Worm (Caenorhabditis elegans): ENCODE results near the gene Y71H2B.2.

Y71H2B.2 gene

ce11 chrIII:2596984-2597454 lies 26.0 kb upstream of the Y71H2B.2 start, which contains the start of gene apb-1 (continued):
- no peak for TF ChIP-seq let-526 (GFP tag; IDR thresholded peaks at IDR 0.05)
- TF ChIP-seq C06A6.2 (GFP tag; conservative IDR thresholded peaks at IDR 0.05) = peak; percentile 83
- no peak; the same call in 1 of the 2 replicates for TF ChIP-seq ekl-4 (GFP tag; IDR thresholded peaks at IDR 0.05)
- peak; percentile 78 for TF ChIP-seq gei-17 (GFP tag; optimal IDR thresholded peaks at IDR 0.05)
- peak; percentile 83 for TF ChIP-seq athp-1 (tag; optimal IDR thresholded peaks at IDR 0.05)
- no peak for TF ChIP-seq mxl-1 (tag; optimal IDR thresholded peaks at IDR 0.05)
- no peak for TF ChIP-seq sdz-38 (tag; optimal IDR thresholded peaks at IDR 0.05)
- no peak for TF ChIP-seq F37B4.10 (GFP tag; IDR thresholded peaks at IDR 0.05)
- TF ChIP-seq snpc-1.3 (tag; optimal IDR thresholded peaks at IDR 0.05; ENCODE audit: insufficient read depth) = peak; percentile 63
- peak; percentile 75 for TF ChIP-seq F23B12.7 (tag; optimal IDR thresholded peaks at IDR 0.05; ENCODE audit: insufficient read depth)
- peak; percentile 84 for TF ChIP-seq ztf-26 (tag; optimal IDR thresholded peaks at IDR 0.05)
- TF ChIP-seq ztf-3 (GFP tag; optimal IDR thresholded peaks at IDR 0.05) = no peak
- peak; percentile 61 for TF ChIP-seq tbp1 (GFP tag; optimal IDR thresholded peaks at IDR 0.05)
- peak; percentile 62 for TF ChIP-seq madf-10 (tag; optimal IDR thresholded peaks at IDR 0.05)
- peak; percentile 50 for TF ChIP-seq efl-1 (GFP tag; optimal IDR thresholded peaks at IDR 0.05)
- peak; percentile 56; the same call in 1 of the 2 replicates for TF ChIP-seq lir-1 (GFP tag; conservative IDR thresholded peaks at IDR 0.05)
- TF ChIP-seq snpc-3.4 (tag; optimal IDR thresholded peaks at IDR 0.05) = peak; percentile 86
- no peak for TF ChIP-seq lin-26 (GFP tag; IDR thresholded peaks at IDR 0.05)
- TF ChIP-seq F49E8.2 (tag; optimal IDR thresholded peaks at IDR 0.05; ENCODE audit: insufficient read depth) = no peak
- TF ChIP-seq pbrm-1 (GFP tag; IDR thresholded peaks at IDR 0.05) = peak; percentile 82
- peak; percentile 61 for TF ChIP-seq hmg-1.2 (GFP tag; IDR thresholded peaks at IDR 0.05)
- TF ChIP-seq C17E4.6 (GFP tag; IDR thresholded peaks at IDR 0.05) = peak; percentile 17; the same call in 1 of the 2 replicates
- TF ChIP-seq nhr-80 (tag; optimal IDR thresholded peaks at IDR 0.05) = peak; percentile 25
- TF ChIP-seq ama-1 (optimal IDR thresholded peaks at IDR 0.05) = peak; percentile 20
- peak in 1 of 2 experiments; percentile 58 for TF ChIP-seq ama-1 (GFP tag; optimal IDR thresholded peaks at IDR 0.05)
- TF ChIP-seq lsl-1 (GFP tag; optimal IDR thresholded peaks at IDR 0.05) = peak; percentile 79
- peak; percentile 91 for TF ChIP-seq attf-5 (GFP tag; optimal IDR thresholded peaks at IDR 0.05)
- TF ChIP-seq Y53G8AR.9 (GFP tag; conservative IDR thresholded peaks at IDR 0.05) = peak; percentile 94
- peak; percentile 93 for TF ChIP-seq nfyb-1 (GFP tag; IDR thresholded peaks at IDR 0.05)
- TF ChIP-seq dpl-1 (GFP tag; optimal IDR thresholded peaks at IDR 0.05) = peak; percentile 28
- no peak for TF ChIP-seq chd-7 (tag; optimal IDR thresholded peaks at IDR 0.05)
- peak; percentile 69 for TF ChIP-seq ceh-100 (GFP tag; IDR thresholded peaks at IDR 0.05)
- TF ChIP-seq tlf-1 (GFP tag; optimal IDR thresholded peaks at IDR 0.05) = peak; percentile 79
- TF ChIP-seq D2030.7 (GFP tag; IDR thresholded peaks at IDR 0.05) = peak; percentile 69
- TF ChIP-seq lin-40 (tag; optimal IDR thresholded peaks at IDR 0.05) = peak; percentile 95
- TF ChIP-seq ztf-18 (tag; optimal IDR thresholded peaks at IDR 0.05) = peak; percentile 98
- TF ChIP-seq nhr-179 (tag; optimal IDR thresholded peaks at IDR 0.05) = no peak
- TF ChIP-seq madf-8 (GFP tag; conservative IDR thresholded peaks at IDR 0.05) = peak; percentile 70
- TF ChIP-seq rcor-1 (GFP tag; IDR thresholded peaks at IDR 0.05) = peak; percentile 92
- peak; percentile 11 for TF ChIP-seq snpc-4 (GFP tag; optimal IDR thresholded peaks at IDR 0.05)
- TF ChIP-seq snpc-4 (tag; optimal IDR thresholded peaks at IDR 0.05) = peak; percentile 58 to 79 (median 64)
- peak; percentile 87 for TF ChIP-seq F33H1.4 (GFP tag; IDR thresholded peaks at IDR 0.05)
- 0 out of 2 replicates have a peak, but pooled peaks have one; percentile 39 for TF ChIP-seq sea-2 (GFP tag; IDR thresholded peaks at IDR 0.05)
- TF ChIP-seq cebp-1 (GFP tag; IDR thresholded peaks at IDR 0.05) = no peak
- TF ChIP-seq cebp-1 (tag; optimal IDR thresholded peaks at IDR 0.05) = peak; percentile 91
- TF ChIP-seq let-607 (tag; optimal IDR thresholded peaks at IDR 0.05) = peak in 1 of 2 experiments; percentile 73
- TF ChIP-seq ceh-91 (GFP tag; IDR thresholded peaks at IDR 0.05) = peak; percentile 56
- TF ChIP-seq B0336.3 (GFP tag; IDR thresholded peaks at IDR 0.05) = peak; percentile 93
- peak; percentile 93 for TF ChIP-seq madf-6 (GFP tag; IDR thresholded peaks at IDR 0.05)
